Fruit fly (Drosophila melanogaster) whole organism, pupa: ENCODE data around the gene Atac2.
A peak's percentile ranks its signal among the peaks of the same experiment; 100 is the strongest.

Experiments
- CG10348 ChIP-seq: fragments of 200-800 bp; sonication (Bioruptor generic); IDR thresholded peaks from 2 replicates; pipeline ENCODE4 v1.3.6; 2022; ENCODE audit warnings: missing biosample characterization, missing genetic modification characterization
- CG12605 ChIP-seq: fragments of 200-800 bp; sonication (Bioruptor generic); IDR thresholded peaks from 2 replicates; pipeline ENCODE4 v1.3.6; 2022; ENCODE audit warnings: missing biosample characterization, missing genetic modification characterization
- CG13204 ChIP-seq: fragments of 200-800 bp; sonication (Bioruptor generic); optimal IDR thresholded peaks from 2 replicates; lab custom pipeline; 2018; ENCODE audit warnings: missing biosample characterization, mild to moderate bottlenecking, missing genetic modification characterization, moderate library complexity
- CG14655 ChIP-seq: fragments of 200-800 bp; sonication (Bioruptor generic); optimal IDR thresholded peaks from 3 replicates; lab custom pipeline; 2017; ENCODE audit warnings: mild to moderate bottlenecking, missing biosample characterization, missing genetic modification reagents, missing genetic modification characterization
- CG15710 ChIP-seq: fragments of 200-800 bp; sonication (Bioruptor generic); optimal IDR thresholded peaks from 2 replicates; lab custom pipeline; 2018; ENCODE audit warnings: missing biosample characterization, mild to moderate bottlenecking, missing genetic modification characterization, moderate library complexity
- CG17806 ChIP-seq: fragments of 200-800 bp; sonication (Bioruptor generic); optimal IDR thresholded peaks from 2 replicates; lab custom pipeline; 2018; ENCODE audit warnings: missing biosample characterization, mild to moderate bottlenecking, missing genetic modification characterization, moderate library complexity
- CG32121 ChIP-seq: fragments of 200-800 bp; sonication (Bioruptor generic); IDR thresholded peaks from 2 replicates; pipeline ENCODE4 v1.3.6; 2022; ENCODE audit warnings: missing biosample characterization, missing genetic modification characterization
- CG34367 ChIP-seq: fragments of 200-800 bp; sonication (Bioruptor generic); optimal IDR thresholded peaks from 2 replicates; lab custom pipeline; 2018; ENCODE audit warnings: missing biosample characterization, mild to moderate bottlenecking, missing genetic modification characterization
- CG4496 ChIP-seq: fragments of 200-800 bp; sonication (Bioruptor generic); IDR thresholded peaks from 3 replicates; pipeline ENCODE4 v1.3.6; 2022; ENCODE audit warnings: missing biosample characterization, missing genetic modification characterization
- CG8159 ChIP-seq: fragments of 200-800 bp; sonication (Bioruptor generic); optimal IDR thresholded peaks from 3 replicates; lab custom pipeline; 2018; ENCODE audit warnings: missing biosample characterization, mild to moderate bottlenecking, missing genetic modification characterization, moderate library complexity
- CG8301 ChIP-seq: fragments of 200-800 bp; sonication (Bioruptor generic); optimal IDR thresholded peaks from 2 replicates; lab custom pipeline; 2018; ENCODE audit warnings: missing biosample characterization, mild to moderate bottlenecking, missing genetic modification characterization
- CG9948 ChIP-seq: fragments of 200-800 bp; sonication (Bioruptor generic); optimal IDR thresholded peaks from 2 replicates; lab custom pipeline; 2018; ENCODE audit warnings: missing biosample characterization, mild to moderate bottlenecking, missing genetic modification characterization, moderate library complexity
- D1 ChIP-seq: fragments of 200-800 bp; sonication (Bioruptor generic); optimal IDR thresholded peaks from 2 replicates; lab custom pipeline; 2018; ENCODE audit warnings: missing biosample characterization, mild to moderate bottlenecking, missing genetic modification characterization, moderate library complexity
- EcR ChIP-seq: fragments of 200-800 bp; sonication (Bioruptor generic); optimal IDR thresholded peaks from 3 replicates; lab custom pipeline; 2019; ENCODE audit warnings: missing biosample characterization, missing genetic modification characterization, mild to moderate bottlenecking, moderate library complexity, missing genetic modification reagents
- Ets98B ChIP-seq: fragments of 200-800 bp; sonication (Bioruptor generic); IDR thresholded peaks from 2 replicates; pipeline ENCODE4 v1.3.6; 2022; ENCODE audit warnings: missing biosample characterization, missing genetic modification characterization
- Pif1A ChIP-seq: fragments of 200-800 bp; sonication (Bioruptor generic); optimal IDR thresholded peaks from 3 replicates; lab custom pipeline; 2016; ENCODE audit warnings: missing biosample characterization, missing genetic modification characterization
- Pif1B ChIP-seq: fragments of 200-800 bp; sonication (Bioruptor generic); optimal IDR thresholded peaks from 3 replicates; lab custom pipeline; 2016; ENCODE audit warnings: missing biosample characterization, missing genetic modification characterization
- Snoo ChIP-seq: fragments of 200-800 bp; sonication (Bioruptor generic); optimal IDR thresholded peaks from 3 replicates; lab custom pipeline; 2017; ENCODE audit warnings: missing biosample characterization, mild to moderate bottlenecking, missing genetic modification characterization, inconsistent platforms
- fd96Ca ChIP-seq: fragments of 200-800 bp; sonication (Bioruptor generic); IDR thresholded peaks from 3 replicates; pipeline ENCODE4 v1.3.6; 2022; ENCODE audit warnings: missing biosample characterization, missing genetic modification characterization
- gl ChIP-seq: fragments of 200-800 bp; sonication (Bioruptor generic); optimal IDR thresholded peaks from 2 replicates; lab custom pipeline; 2018; ENCODE audit warnings: missing biosample characterization, mild to moderate bottlenecking, missing genetic modification characterization
- rn ChIP-seq: fragments of 200-800 bp; sonication (Bioruptor generic); IDR thresholded peaks from 2 replicates; pipeline ENCODE4 v1.3.6; 2022; ENCODE audit warnings: missing biosample characterization, missing genetic modification characterization

Atac2 gene

DNA sequence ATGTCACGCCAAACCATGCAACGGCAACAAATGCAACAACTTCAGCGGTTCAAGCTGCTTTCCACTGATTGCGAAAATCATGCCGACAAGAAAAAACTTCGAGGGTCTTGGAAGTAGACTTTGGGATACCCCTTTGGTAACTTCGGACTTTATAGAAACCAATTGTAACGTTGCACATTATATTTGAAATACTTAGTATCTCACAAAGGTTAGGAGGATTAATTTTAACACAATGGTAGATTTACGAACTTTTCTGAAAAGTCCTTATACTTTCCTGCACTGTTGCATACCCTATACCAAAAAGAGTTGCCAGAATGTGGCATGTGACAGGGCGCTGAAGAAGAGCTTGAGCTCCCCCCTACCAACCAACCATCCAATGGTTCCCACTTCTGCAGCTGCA, 33.4 kb upstream of the Atac2 start:
- peak; percentile 52 for TF ChIP-seq CG32121 (GFP tag; lab: Robert Waterston, UW)
- TF ChIP-seq CG15710 (tag; lab: Kevin White, UChicago): peak; percentile 51
- no peak for TF ChIP-seq CG12605 (GFP tag; lab: Robert Waterston, UW)
- TF ChIP-seq Ets98B: peak; percentile 36; the same call in 1 of the 2 replicates
- peak; percentile 59 for TF ChIP-seq Pif1B (GFP tag; lab: Kevin White, UChicago)
- peak; percentile 74; the same call in 2 of the 3 replicates for TF ChIP-seq CG4496 (GFP tag; lab: Robert Waterston, UW)
- TF ChIP-seq gl (tag; lab: Kevin White, UChicago): peak; percentile 27
- no peak for TF ChIP-seq CG10348 (GFP tag; lab: Robert Waterston, UW)
- TF ChIP-seq CG8159 (tag; lab: Kevin White, UChicago): peak; percentile 74
- TF ChIP-seq CG13204: no peak
- TF ChIP-seq CG14655: peak; percentile 62
- peak; percentile 60 for TF ChIP-seq CG8301 (tag; lab: Kevin White, UChicago)
- TF ChIP-seq D1 (tag; lab: Kevin White, UChicago): no peak
- peak; percentile 49 for TF ChIP-seq CG34367
- peak; percentile 74 for TF ChIP-seq Pif1A (GFP tag; lab: Kevin White, UChicago)
- no peak for TF ChIP-seq EcR (GFP tag; lab: Kevin White, UChicago)
- TF ChIP-seq Snoo (tag; lab: Kevin White, UChicago): peak; percentile 69
- TF ChIP-seq rn (GFP tag; lab: Robert Waterston, UW): 0 out of 2 replicates have a peak, but pooled peaks have one; percentile 23
- TF ChIP-seq CG9948 (tag; lab: Kevin White, UChicago): peak; percentile 58
- peak; percentile 66 for TF ChIP-seq CG17806 (tag; lab: Kevin White, UChicago)
- TF ChIP-seq fd96Ca: peak; percentile 59; the same call in 1 of the 3 replicates

- no peak for TF ChIP-seq Ets98B
- no peak for TF ChIP-seq EcR (GFP tag; lab: Kevin White, UChicago)
Observed at dm6 chr2L:18641087-18641486, 29.0 kb upstream of the Atac2 start.

DNA sequence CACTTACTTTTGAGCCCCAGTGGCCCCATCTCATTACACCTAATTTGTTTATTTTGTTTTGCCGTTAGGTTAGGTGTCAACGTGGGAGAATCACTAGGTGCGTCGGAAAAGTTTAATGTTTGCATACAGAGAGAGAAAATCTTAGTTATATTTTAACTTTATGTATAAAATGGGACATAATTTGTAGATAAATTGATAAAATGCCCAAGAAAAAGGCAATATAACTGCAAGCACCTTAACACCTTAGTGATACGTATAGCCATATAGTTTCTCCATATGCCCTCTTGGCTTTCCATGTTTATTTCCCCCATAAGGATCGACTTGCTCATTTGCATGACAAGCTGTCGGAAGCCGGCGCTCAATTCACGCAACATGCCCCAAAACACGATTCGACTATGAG, 26.9 kb upstream of the Atac2 start:
- TF ChIP-seq Ets98B (no peak), CG15710 (tag; lab: Kevin White, UChicago) (no peak), Pif1B (GFP tag; lab: Kevin White, UChicago) (no peak), D1 (tag; lab: Kevin White, UChicago) (no peak), CG13204 (no peak), CG17806 (tag; lab: Kevin White, UChicago) (no peak), rn (GFP tag; lab: Robert Waterston, UW) (no peak)
- TF ChIP-seq, all 21 proteins: peak for 0

DNA sequence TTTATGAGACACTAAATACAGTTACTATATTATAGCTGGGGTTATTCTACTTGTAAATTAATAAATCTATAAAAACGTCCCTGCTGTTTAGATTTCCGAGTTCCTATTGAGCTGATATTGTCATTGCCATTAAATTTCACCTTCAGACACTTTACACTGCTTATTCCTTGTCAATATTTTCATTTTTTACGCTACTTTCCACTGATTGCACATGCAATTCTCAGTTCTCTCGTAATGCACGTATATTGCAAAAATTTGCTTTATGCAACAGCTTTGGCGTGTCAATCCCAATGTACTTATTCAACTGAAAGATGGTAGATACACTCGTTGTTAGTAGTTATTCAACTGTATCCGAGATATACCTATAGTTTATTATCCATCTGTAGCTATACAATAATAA, 20.3 kb upstream of the Atac2 start:
- TF ChIP-seq CG13204 (no peak), Ets98B (no peak), CG14655 (no peak), CG34367 (no peak), CG10348 (GFP tag; lab: Robert Waterston, UW) (no peak), CG12605 (GFP tag; lab: Robert Waterston, UW) (no peak), CG8159 (tag; lab: Kevin White, UChicago) (no peak), D1 (tag; lab: Kevin White, UChicago) (no peak), Pif1B (GFP tag; lab: Kevin White, UChicago) (no peak), Snoo (tag; lab: Kevin White, UChicago) (no peak), fd96Ca (no peak), CG8301 (tag; lab: Kevin White, UChicago) (no peak)

- TF ChIP-seq EcR (GFP tag; lab: Kevin White, UChicago) (peak; percentile 77), CG12605 (GFP tag; lab: Robert Waterston, UW) (no peak), Pif1B (GFP tag; lab: Kevin White, UChicago) (no peak), CG4496 (GFP tag; lab: Robert Waterston, UW) (no peak)
Observed at dm6 chr2L:18630611-18631221, 18.7 kb upstream of the Atac2 start.

- peak; percentile 63 for TF ChIP-seq EcR (GFP tag; lab: Kevin White, UChicago)
- peak; percentile 24 for TF ChIP-seq CG13204
- no peak for TF ChIP-seq CG9948 (tag; lab: Kevin White, UChicago)
Observed at dm6 chr2L:18629144-18629543, 17.1 kb upstream of the Atac2 start.

DNA sequence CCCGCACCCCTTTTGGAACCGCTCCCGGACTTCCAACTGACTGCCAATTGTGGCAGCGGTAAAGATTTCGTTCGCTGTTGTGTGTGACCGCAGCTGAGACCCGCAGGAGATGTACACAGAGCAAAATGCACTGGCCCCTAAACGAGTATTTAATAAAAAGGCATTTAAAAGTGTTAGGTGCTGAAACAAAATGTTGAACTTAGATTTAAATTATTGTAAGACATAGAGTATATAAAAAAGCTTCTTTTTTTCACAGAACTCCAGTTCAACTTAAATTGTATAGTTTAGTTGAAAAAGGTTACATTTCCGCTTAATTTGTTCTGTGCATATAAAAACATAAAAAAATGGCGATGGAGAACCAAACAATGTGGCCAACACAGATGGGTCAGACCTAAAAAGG, 16.1 kb upstream of the Atac2 start:
- peak; percentile 29; the same call in 1 of the 2 replicates for TF ChIP-seq CG12605 (GFP tag; lab: Robert Waterston, UW)
- TF ChIP-seq CG10348 (GFP tag; lab: Robert Waterston, UW): no peak
- TF ChIP-seq CG4496 (GFP tag; lab: Robert Waterston, UW): peak; percentile 75; the same call in 2 of the 3 replicates
- TF ChIP-seq CG14655: peak; percentile 84
- peak; percentile 47 for TF ChIP-seq CG15710 (tag; lab: Kevin White, UChicago)
- TF ChIP-seq CG8301 (tag; lab: Kevin White, UChicago): peak; percentile 82
- peak; percentile 58 for TF ChIP-seq Snoo (tag; lab: Kevin White, UChicago)
- TF ChIP-seq CG17806 (tag; lab: Kevin White, UChicago): peak; percentile 50
- TF ChIP-seq CG32121 (GFP tag; lab: Robert Waterston, UW): peak; percentile 69
- TF ChIP-seq CG8159 (tag; lab: Kevin White, UChicago): peak; percentile 57
- no peak for TF ChIP-seq fd96Ca
- TF ChIP-seq CG34367: no peak
- TF ChIP-seq Ets98B: peak; percentile 76
- peak; percentile 34 for TF ChIP-seq Pif1B (GFP tag; lab: Kevin White, UChicago)
- TF ChIP-seq EcR (GFP tag; lab: Kevin White, UChicago): no peak
- TF ChIP-seq rn (GFP tag; lab: Robert Waterston, UW): peak; percentile 66
- peak; percentile 64 for TF ChIP-seq Pif1A (GFP tag; lab: Kevin White, UChicago)
- peak; percentile 56 for TF ChIP-seq CG9948 (tag; lab: Kevin White, UChicago)
- peak; percentile 37 for TF ChIP-seq CG13204
- TF ChIP-seq D1 (tag; lab: Kevin White, UChicago): peak; percentile 38
- TF ChIP-seq gl (tag; lab: Kevin White, UChicago): no peak
